Fruit fly (Drosophila melanogaster): ENCODE measurements around the gene slx1.

slx1 gene

dm6 chr3R:4663068-4663467 is 21.3 kb downstream of the slx1 start (continued):
- TF ChIP-seq crc (GFP tag; optimal IDR thresholded peaks at IDR 0.05) (peak; percentile 37), CG4360 (GFP tag; IDR thresholded peaks at IDR 0.05) (0 out of 2 replicates have a peak, but pooled peaks have one; percentile 41), tna (GFP tag; IDR thresholded peaks at IDR 0.05; ENCODE audit: partially characterized antibody) (no peak), CG43689 (GFP tag; IDR thresholded peaks at IDR 0.05) (peak; percentile 50; the same call in 1 of the 2 replicates), vvl (GFP tag; IDR thresholded peaks at IDR 0.05) (peak; percentile 94), CG11504 (tag; optimal IDR thresholded peaks at IDR 0.05) (peak; percentile 88), pita (GFP tag; optimal IDR thresholded peaks at IDR 0.05) (no peak), CG15269 (tag; optimal IDR thresholded peaks at IDR 0.05) (peak; percentile 62), CG1603 (tag; optimal IDR thresholded peaks at IDR 0.05) (peak; percentile 72), Lhr (GFP tag; optimal IDR thresholded peaks at IDR 0.05) (peak; percentile 16), Sin3A (optimal IDR thresholded peaks at IDR 0.05) (no peak), Gsc (GFP tag; IDR thresholded peaks at IDR 0.05) (no peak), odd (GFP tag; optimal IDR thresholded peaks at IDR 0.05) (no peak), CG12236 (GFP tag; optimal IDR thresholded peaks at IDR 0.05) (no peak), bab2 (GFP tag; optimal IDR thresholded peaks at IDR 0.05) (peak; percentile 8), CG31365 (tag; optimal IDR thresholded peaks at IDR 0.05) (no peak), CG34422 (GFP tag; IDR thresholded peaks at IDR 0.05) (peak; percentile 88), Ets65A (GFP tag) (peak; percentile 95), CG11696 (GFP tag; IDR thresholded peaks at IDR 0.05) (peak; percentile 48), Atf-2 (GFP tag; optimal IDR thresholded peaks at IDR 0.05) (no peak), CG12219 (GFP tag; optimal IDR thresholded peaks at IDR 0.05) (peak; percentile 52), Camta (GFP tag; optimal IDR thresholded peaks at IDR 0.05) (peak; percentile 76), CG8089 (GFP tag; optimal IDR thresholded peaks at IDR 0.05) (peak; percentile 8), ash1 (GFP tag; optimal IDR thresholded peaks at IDR 0.05) (no peak), disco-r (GFP tag; optimal IDR thresholded peaks at IDR 0.05) (peak; percentile 19), Poxn (GFP tag; IDR thresholded peaks at IDR 0.05) (no peak), CG3281 (GFP tag; optimal IDR thresholded peaks at IDR 0.05) (peak; percentile 60), vnd (GFP tag; IDR thresholded peaks at IDR 0.05; ENCODE audit: partially characterized antibody) (no peak), HLH4C (GFP tag; IDR thresholded peaks at IDR 0.05; ENCODE audit: partially characterized antibody) (no peak), Gug (GFP tag; IDR thresholded peaks at IDR 0.05) (peak; percentile 69; the same call in 3 of the 4 replicates), CG8290 (GFP tag; optimal IDR thresholded peaks at IDR 0.05) (peak; percentile 88), CG8290 (tag; optimal IDR thresholded peaks at IDR 0.05) (no peak), ham (GFP tag; IDR thresholded peaks at IDR 0.05) (no peak), CG10321 (GFP tag; IDR thresholded peaks at IDR 0.05) (no peak), Hmx (GFP tag; optimal IDR thresholded peaks at IDR 0.05) (peak; percentile 25), hth (optimal IDR thresholded peaks at IDR 0.05) (no peak), Optix (GFP tag; IDR thresholded peaks at IDR 0.05) (peak; percentile 50; the same call in 1 of the 3 replicates), crol (GFP tag; IDR thresholded peaks at IDR 0.05) (no peak), unpg (GFP tag; optimal IDR thresholded peaks at IDR 0.05) (peak; percentile 86), nom (GFP tag; optimal IDR thresholded peaks at IDR 0.05) (no peak), row (GFP tag; IDR thresholded peaks at IDR 0.05) (peak; percentile 79), dimm (GFP tag; IDR thresholded peaks at IDR 0.05) (no peak), Bgb (GFP tag; IDR thresholded peaks at IDR 0.05; ENCODE audit: partially characterized antibody) (no peak), ttk (GFP tag; IDR thresholded peaks at IDR 0.05) (peak; percentile 77), CG32772 (GFP tag; IDR thresholded peaks at IDR 0.05) (peak; percentile 78), Stat92E (GFP tag; optimal IDR thresholded peaks at IDR 0.05) (no peak), CG3407 (GFP tag; optimal IDR thresholded peaks at IDR 0.05) (peak; percentile 65), Dll (GFP tag; IDR thresholded peaks at IDR 0.05; ENCODE audit: partially characterized antibody) (no peak), CG10147 (GFP tag; optimal IDR thresholded peaks at IDR 0.05) (peak; percentile 68), CG11695 (GFP tag; IDR thresholded peaks at IDR 0.05) (peak; percentile 78; the same call in 2 of the 3 replicates), CG12155 (GFP tag; optimal IDR thresholded peaks at IDR 0.05) (no peak), kah (GFP tag; optimal IDR thresholded peaks at IDR 0.05) (no peak)
